Worm (Caenorhabditis elegans) whole organism, L4 larva: ENCODE measurements around the gene npp-1.

Source experiments
- ces-1 ChIP-seq: fragments of 150-350 bp; sonication (generic microtip); optimal IDR thresholded peaks from 4 replicates; lab custom pipeline; 2014; ENCODE audit warnings: missing biosample characterization, missing genetic modification reagents, missing genetic modification characterization
- hlh-11 ChIP-seq: fragments of 200-800 bp; sonication (Bioruptor generic); optimal IDR thresholded peaks from 2 replicates; lab custom pipeline; 2018; ENCODE audit warnings: mild to moderate bottlenecking, missing genetic modification characterization, missing compliant biosample characterization
- lin-15B ChIP-seq: fragments of 150-350 bp; sonication (generic microtip); optimal IDR thresholded peaks from 3 replicates; lab custom pipeline; 2014; ENCODE audit warnings: missing biosample characterization, missing genetic modification characterization
- lin-39 ChIP-seq: fragments of 150-350 bp; optimal IDR thresholded peaks from 2 replicates; lab custom pipeline; 2014; ENCODE audit warnings: missing biosample characterization, missing genetic modification reagents, missing genetic modification characterization
- mdl-1 ChIP-seq, 2 experiments: fragments of 150-350 bp in 1 of 2; sonication (generic microtip) in 1 of 2; optimal IDR thresholded peaks; 2 replicates each; lab custom pipeline; 2014 to 2017; ENCODE audit warnings: missing biosample characterization in 2 of 2, missing genetic modification characterization in 2 of 2
- nhr-111 ChIP-seq: fragments of 200-800 bp; sonication (Bioruptor generic); optimal IDR thresholded peaks from 2 replicates; lab custom pipeline; 2018; ENCODE audit warnings: mild to moderate bottlenecking, missing genetic modification characterization, missing compliant biosample characterization

DNA sequence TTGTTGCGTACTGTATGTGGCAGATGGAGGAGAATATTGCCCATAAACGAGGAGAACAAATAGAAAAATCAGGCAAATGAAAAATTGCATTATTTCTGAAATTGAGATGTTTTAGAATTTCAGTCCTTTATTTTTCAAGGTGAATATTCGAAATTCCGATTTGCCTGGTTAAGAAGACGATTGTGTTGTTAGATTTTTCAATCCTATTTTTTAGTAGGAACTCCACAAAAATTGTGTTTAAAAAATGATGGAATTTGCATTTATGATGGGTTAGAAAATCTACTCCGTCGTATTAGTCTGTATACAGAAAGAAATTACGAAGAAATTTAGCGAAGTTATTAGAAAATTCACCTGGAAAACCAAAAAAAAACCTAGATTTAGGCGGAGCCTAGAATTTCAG, 42.9 kb upstream of the npp-1 start, which contains the start of gene egl-20:
- TF ChIP-seq lin-39 (tag; lab: Kevin White, UChicago): no peak
- TF ChIP-seq lin-15B (tag; lab: Kevin White, UChicago): no peak
- TF ChIP-seq ces-1: no peak
- TF ChIP-seq nhr-111 (GFP tag; lab: Kevin White, UChicago): no peak
- TF ChIP-seq hlh-11 (tag; lab: Kevin White, UChicago): no peak
- TF ChIP-seq mdl-1 (tag; optimal IDR thresholded peaks at IDR 0.05; lab: Kevin White, UChicago): no peak
